Worm (Caenorhabditis elegans): Measurements from ENCODE around the gene mig-39.

ce11 chrIII:8506348-8506747 lies 39.5 kb downstream of the mig-39 start:
- TF ChIP-seq blmp-1 (tag; optimal IDR thresholded peaks at IDR 0.05; ENCODE audit: insufficient read depth) (no peak), ama-1 (optimal IDR thresholded peaks at IDR 0.05) (no peak), nhr-12 (tag; optimal IDR thresholded peaks at IDR 0.05) (no peak), mab-5 (tag; optimal IDR thresholded peaks at IDR 0.05) (no peak)

Data from whole organism, L2 larva.